Worm (Caenorhabditis elegans) whole organism, L4 larva: ENCODE data around the gene clic-1.

Experiments used
- F26F4.8 ChIP-seq: fragments of 200-800 bp; sonication (Bioruptor generic); conservative IDR thresholded peaks from 2 replicates; pipeline ENCODE4 v1.3.6; 2022; ENCODE audit warnings: missing genetic modification characterization, missing compliant biosample characterization
- T20F7.1 ChIP-seq: fragments of 200-800 bp; sonication (Bioruptor generic); optimal IDR thresholded peaks from 2 replicates; lab custom pipeline; 2018; ENCODE audit warnings: mild to moderate bottlenecking, missing genetic modification characterization, missing compliant biosample characterization
- T26A8.4 ChIP-seq: fragments of 200-800 bp; sonication (Bioruptor generic); IDR thresholded peaks from 2 replicates; pipeline ENCODE4 v1.3.6; 2022; ENCODE audit warnings: missing genetic modification characterization, missing compliant biosample characterization
- Y75B8A.6 ChIP-seq: fragments of 200-800 bp; sonication (Bioruptor generic); IDR thresholded peaks from 2 replicates; pipeline ENCODE4 v1.3.6; 2022; ENCODE audit warnings: missing genetic modification reagents, missing genetic modification characterization, missing compliant biosample characterization
- ZK337.2 ChIP-seq: fragments of 200-800 bp; sonication (Bioruptor generic); IDR thresholded peaks from 2 replicates; pipeline ENCODE4 v1.3.6; 2022; ENCODE audit warnings: missing genetic modification reagents, missing genetic modification characterization, missing compliant biosample characterization
- ZK546.5 ChIP-seq, 2 experiments: sonication (generic microtip); optimal IDR thresholded peaks; 2 replicates each; lab custom pipeline; 2017; ENCODE audit warnings: missing biosample characterization in 2 of 2, missing genetic modification characterization in 2 of 2
- aha-1 ChIP-seq: fragments of 150-350 bp; peaks from one replicate; lab custom pipeline; 2014; ENCODE audit warnings: missing biosample characterization, missing genetic modification characterization
- aly-2 ChIP-seq: sonication (generic microtip); optimal IDR thresholded peaks from 2 replicates; lab custom pipeline; 2018; ENCODE audit warnings: missing biosample characterization, missing genetic modification characterization
- arid-1 ChIP-seq: fragments of 200-800 bp; sonication (Bioruptor generic); conservative IDR thresholded peaks from 2 replicates; pipeline ENCODE4 v1.3.6; 2022; ENCODE audit warnings: missing genetic modification reagents, missing genetic modification characterization, missing compliant biosample characterization
- ceh-82 ChIP-seq: sonication (generic microtip); optimal IDR thresholded peaks from 2 replicates; lab custom pipeline; 2017; ENCODE audit warnings: missing biosample characterization, missing genetic modification characterization
- ces-1 ChIP-seq: fragments of 150-350 bp; sonication (generic microtip); optimal IDR thresholded peaks from 4 replicates; lab custom pipeline; 2014; ENCODE audit warnings: missing biosample characterization, missing genetic modification reagents, missing genetic modification characterization
- cey-2 ChIP-seq: sonication (generic microtip); optimal IDR thresholded peaks from 3 replicates; lab custom pipeline; 2017; ENCODE audit warnings: missing genetic modification characterization, mild to moderate bottlenecking, missing compliant biosample characterization, antibody characterized with exemption, borderline replicate concordance; ENCODE audit not compliant: insufficient read depth
- ctbp-1 ChIP-seq: fragments of 200-800 bp; sonication (Bioruptor generic); IDR thresholded peaks from 2 replicates; pipeline ENCODE4 v1.3.6; 2022; ENCODE audit warnings: missing genetic modification reagents, missing genetic modification characterization, missing compliant biosample characterization
- egl-27 ChIP-seq: sonication (generic microtip); optimal IDR thresholded peaks from 3 replicates; lab custom pipeline; 2017; ENCODE audit warnings: missing biosample characterization, missing genetic modification reagents, missing genetic modification characterization
- egl-43 ChIP-seq: fragments of 200-800 bp; sonication (Bioruptor generic); IDR thresholded peaks from 2 replicates; pipeline ENCODE4 v1.3.6; 2022; ENCODE audit warnings: missing genetic modification reagents, missing genetic modification characterization, missing compliant biosample characterization
- hlh-30 ChIP-seq: sonication (generic microtip); optimal IDR thresholded peaks from 2 replicates; lab custom pipeline; 2017; ENCODE audit warnings: antibody characterized with exemption, mild to moderate bottlenecking, missing genetic modification characterization, missing compliant biosample characterization; ENCODE audit not compliant: insufficient read depth
- hmg-1.1 ChIP-seq: fragments of 200-800 bp; sonication (Bioruptor generic); IDR thresholded peaks from 2 replicates; pipeline ENCODE4 v1.3.6; 2022; ENCODE audit warnings: missing genetic modification reagents, missing genetic modification characterization, missing compliant biosample characterization
- lim-7 ChIP-seq: fragments of 200-800 bp; sonication (Bioruptor generic); IDR thresholded peaks from 2 replicates; pipeline ENCODE4 v1.3.6; 2022; ENCODE audit warnings: missing genetic modification characterization, missing compliant biosample characterization
- lsy-2 ChIP-seq, 2 experiments: fragments of 150-350 bp in 1 of 2; sonication (generic microtip) in 1 of 2; optimal IDR thresholded peaks; 2 replicates each; lab custom pipeline; 2014 to 2017; ENCODE audit warnings: missing biosample characterization in 2 of 2, missing genetic modification characterization in 2 of 2
- madf-9 ChIP-seq: fragments of 200-800 bp; sonication (Bioruptor generic); conservative IDR thresholded peaks from 2 replicates; pipeline ENCODE4 v1.3.6; 2022; ENCODE audit warnings: missing genetic modification reagents, missing genetic modification characterization, missing compliant biosample characterization
- mdt-29 ChIP-seq: fragments of 200-800 bp; sonication (Bioruptor generic); IDR thresholded peaks from 2 replicates; pipeline ENCODE4 v1.3.6; 2022; ENCODE audit warnings: missing genetic modification reagents, missing genetic modification characterization, missing compliant biosample characterization
- mep-1 ChIP-seq: fragments of 150-350 bp; sonication (generic microtip); optimal IDR thresholded peaks from 3 replicates; lab custom pipeline; 2014; ENCODE audit warnings: missing biosample characterization, missing genetic modification characterization
- nhr-111 ChIP-seq: fragments of 200-800 bp; sonication (Bioruptor generic); optimal IDR thresholded peaks from 2 replicates; lab custom pipeline; 2018; ENCODE audit warnings: mild to moderate bottlenecking, missing genetic modification characterization, missing compliant biosample characterization
- nhr-76 ChIP-seq: fragments of 150-350 bp; optimal IDR thresholded peaks from 2 replicates; lab custom pipeline; 2014; ENCODE audit warnings: missing biosample characterization, missing genetic modification characterization
- php-3 ChIP-seq: fragments of 200-800 bp; sonication (Bioruptor generic); IDR thresholded peaks from 2 replicates; pipeline ENCODE4 v1.3.6; 2022; ENCODE audit warnings: missing genetic modification reagents, missing genetic modification characterization, missing compliant biosample characterization
- pqm-1 ChIP-seq: sonication (generic microtip); optimal IDR thresholded peaks from 2 replicates; lab custom pipeline; 2017; ENCODE audit warnings: missing biosample characterization, missing genetic modification characterization
- rbr-2 ChIP-seq: sonication (generic microtip); optimal IDR thresholded peaks from 2 replicates; lab custom pipeline; 2016; ENCODE audit warnings: missing genotype, missing genetic modification characterization, missing compliant biosample characterization
- skn-1 ChIP-seq: fragments of 150-350 bp; optimal IDR thresholded peaks from 2 replicates; lab custom pipeline; 2014; ENCODE audit warnings: missing biosample characterization, missing genetic modification characterization
- snpc-1.2 ChIP-seq: fragments of 200-800 bp; sonication (Bioruptor generic); IDR thresholded peaks from 2 replicates; pipeline ENCODE4 v1.3.6; 2022; ENCODE audit warnings: missing genetic modification reagents, missing genetic modification characterization, missing compliant biosample characterization
- snpc-4 ChIP-seq: fragments of 150-350 bp; optimal IDR thresholded peaks from 2 replicates; lab custom pipeline; 2014; ENCODE audit warnings: missing biosample characterization, missing genetic modification characterization
- tag-97 ChIP-seq: fragments of 200-800 bp; sonication (Bioruptor generic); IDR thresholded peaks from 2 replicates; pipeline ENCODE4 v1.3.6; 2022; ENCODE audit warnings: missing genetic modification characterization, missing compliant biosample characterization
- tra-1 ChIP-seq: fragments of 200-800 bp; sonication (Bioruptor generic); IDR thresholded peaks from 2 replicates; pipeline ENCODE4 v1.3.6; 2022; ENCODE audit warnings: missing genetic modification reagents, missing genetic modification characterization, missing compliant biosample characterization
- unc-130 ChIP-seq: sonication (generic microtip); optimal IDR thresholded peaks from 2 replicates; lab custom pipeline; 2016; ENCODE audit warnings: missing genetic modification reagents, missing genetic modification characterization, missing compliant biosample characterization
- unc-39 ChIP-seq: sonication (generic microtip); optimal IDR thresholded peaks from 2 replicates; lab custom pipeline; 2017; ENCODE audit warnings: missing biosample characterization, missing genetic modification characterization
- unc-62 ChIP-seq, 3 experiments: fragments of 150-350 bp in 1 of 3; sonication (generic microtip); optimal IDR thresholded peaks in 2 of 3; peaks in 1 of 3; 1 replicate in 1 of 3; 2 replicates in 2 of 3; lab custom pipeline; 2014 to 2017; ENCODE audit warnings: missing biosample characterization in 3 of 3, missing genetic modification characterization in 3 of 3, missing genetic modification reagents in 3 of 3, missing genotype in 1 of 3
- vab-7 ChIP-seq: fragments of 200-800 bp; sonication (Bioruptor generic); IDR thresholded peaks from 2 replicates; pipeline ENCODE4 v1.3.6; 2022; ENCODE audit warnings: missing genetic modification reagents, missing genetic modification characterization, missing compliant biosample characterization
- zip-2 ChIP-seq: fragments of 150-350 bp; optimal IDR thresholded peaks from 2 replicates; lab custom pipeline; 2014; ENCODE audit warnings: missing biosample characterization, missing genetic modification characterization
- ztf-7 ChIP-seq: fragments of 150-350 bp; optimal IDR thresholded peaks from 2 replicates; lab custom pipeline; 2014; ENCODE audit warnings: missing biosample characterization, missing genetic modification characterization

clic-1 gene

DNA sequence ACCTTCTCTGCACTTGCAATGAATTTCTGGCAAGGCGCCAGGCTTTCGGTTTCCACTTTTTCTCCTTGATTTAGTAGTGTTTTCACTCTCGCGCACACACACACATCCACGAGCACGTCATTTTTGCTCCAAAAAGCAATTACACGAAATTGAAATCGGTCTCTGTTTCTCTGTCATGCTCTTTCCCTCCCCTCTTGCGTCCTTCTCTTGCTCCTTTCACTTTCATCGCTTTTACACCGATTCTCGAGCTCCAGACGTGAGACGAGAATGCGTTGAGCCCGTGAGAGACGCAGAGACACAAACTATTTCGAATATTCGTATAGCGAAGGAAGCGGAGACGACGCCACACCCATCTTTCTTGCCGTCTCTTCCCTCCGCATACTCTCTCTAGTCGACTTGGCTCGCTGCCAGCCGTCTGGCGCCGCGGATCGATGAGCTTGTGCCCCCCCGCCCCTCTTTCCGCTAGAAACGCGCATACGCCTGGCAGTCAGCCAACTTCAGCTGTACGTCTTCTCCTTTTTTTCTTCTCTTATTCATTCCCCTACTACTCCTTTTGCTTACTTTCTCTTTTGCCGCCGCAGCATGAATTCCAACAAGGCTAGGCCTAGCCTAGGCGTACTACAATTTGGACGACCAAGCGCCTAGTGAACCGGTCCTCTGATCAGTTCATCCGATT is 6.6 kb downstream of the clic-1 start (continued):
- peak; percentile 57 for TF ChIP-seq mep-1
- no peak for TF ChIP-seq zip-2 (tag; lab: Kevin White, UChicago)
- TF ChIP-seq tag-97 (GFP tag; lab: Robert Waterston, UW): no peak
- TF ChIP-seq aha-1 (tag; lab: Kevin White, UChicago): peak; percentile 99
- no peak for TF ChIP-seq snpc-4 (tag; lab: Kevin White, UChicago)
- no peak for TF ChIP-seq Y75B8A.6 (GFP tag; lab: Robert Waterston, UW)
- TF ChIP-seq ztf-7 (tag; lab: Kevin White, UChicago): no peak
- no peak for TF ChIP-seq unc-39 (tag; lab: Kevin White, UChicago)
- TF ChIP-seq T20F7.1: no peak
- TF ChIP-seq ZK337.2 (GFP tag; lab: Robert Waterston, UW): no peak
- peak; percentile 96 for TF ChIP-seq ctbp-1 (GFP tag; lab: Robert Waterston, UW)
- TF ChIP-seq hmg-1.1: peak; percentile 84
- no peak for TF ChIP-seq pqm-1
- peak; percentile 77 for TF ChIP-seq hlh-30 (tag; lab: Kevin White, UChicago)

DNA sequence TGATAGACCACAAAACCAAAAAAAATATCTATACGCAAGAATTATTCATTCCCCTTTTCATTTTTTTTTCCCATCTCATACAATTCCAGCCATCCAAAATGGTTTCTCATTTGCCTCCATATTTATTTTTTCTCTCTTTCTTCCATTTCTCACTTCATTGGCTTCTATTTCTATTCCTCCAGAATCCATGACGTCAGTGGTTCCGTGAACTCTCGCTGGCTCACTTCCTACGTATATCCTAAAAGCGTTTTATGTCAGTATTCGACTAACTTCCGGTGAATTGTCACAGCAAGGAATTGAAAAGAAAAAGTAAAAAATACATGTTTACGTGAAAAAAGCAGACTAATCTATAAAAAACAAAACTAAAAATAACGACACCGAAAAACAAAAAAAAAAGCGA is 7.8 kb downstream of the clic-1 start:
- TF ChIP-seq nhr-111 (GFP tag; lab: Kevin White, UChicago) (no peak), skn-1 (no peak), unc-62 (GFP tag; optimal IDR thresholded peaks at IDR 0.05 in 1 of 2; lab: Kevin White, UChicago) (peak in 1 of 2 experiments; percentile 85), unc-62 (tag; optimal IDR thresholded peaks at IDR 0.05; lab: Kevin White, UChicago) (no peak), tag-97 (GFP tag; lab: Robert Waterston, UW) (no peak), ZK546.5 (tag; optimal IDR thresholded peaks at IDR 0.05; lab: Kevin White, UChicago) (no peak), mdt-29 (GFP tag; lab: Robert Waterston, UW) (no peak), F26F4.8 (GFP tag; lab: Robert Waterston, UW) (no peak), php-3 (no peak), ceh-82 (tag; lab: Kevin White, UChicago) (no peak), rbr-2 (tag; lab: Kevin White, UChicago) (peak; percentile 0), T26A8.4 (no peak), cey-2 (tag; lab: Kevin White, UChicago) (no peak)

DNA sequence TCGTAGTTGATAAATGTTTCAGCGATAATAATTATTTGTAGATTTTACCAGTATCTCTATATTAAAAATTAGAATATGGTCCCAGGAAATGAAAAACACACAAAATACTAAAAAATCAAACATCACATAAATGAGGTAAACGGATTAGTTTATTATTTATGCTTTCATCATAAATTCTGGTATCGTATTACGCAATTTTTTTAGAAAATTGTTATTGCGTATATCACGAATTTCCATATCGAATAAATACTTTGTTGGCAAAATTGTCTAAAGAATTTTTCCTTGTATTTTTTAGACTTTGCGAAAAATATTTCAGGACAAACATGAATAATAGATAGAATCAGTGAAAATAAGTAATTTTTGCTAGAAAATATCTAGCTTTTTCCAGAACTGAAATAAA is 8.5 kb downstream of the clic-1 start:
- TF ChIP-seq egl-27 (tag; lab: Kevin White, UChicago): no peak
- peak; percentile 80 for TF ChIP-seq aha-1 (tag; lab: Kevin White, UChicago)
- TF ChIP-seq egl-43: no peak
- no peak for TF ChIP-seq arid-1 (GFP tag; lab: Robert Waterston, UW)
- TF ChIP-seq ces-1 (GFP tag; lab: Kevin White, UChicago): no peak
- no peak for TF ChIP-seq snpc-1.2

DNA sequence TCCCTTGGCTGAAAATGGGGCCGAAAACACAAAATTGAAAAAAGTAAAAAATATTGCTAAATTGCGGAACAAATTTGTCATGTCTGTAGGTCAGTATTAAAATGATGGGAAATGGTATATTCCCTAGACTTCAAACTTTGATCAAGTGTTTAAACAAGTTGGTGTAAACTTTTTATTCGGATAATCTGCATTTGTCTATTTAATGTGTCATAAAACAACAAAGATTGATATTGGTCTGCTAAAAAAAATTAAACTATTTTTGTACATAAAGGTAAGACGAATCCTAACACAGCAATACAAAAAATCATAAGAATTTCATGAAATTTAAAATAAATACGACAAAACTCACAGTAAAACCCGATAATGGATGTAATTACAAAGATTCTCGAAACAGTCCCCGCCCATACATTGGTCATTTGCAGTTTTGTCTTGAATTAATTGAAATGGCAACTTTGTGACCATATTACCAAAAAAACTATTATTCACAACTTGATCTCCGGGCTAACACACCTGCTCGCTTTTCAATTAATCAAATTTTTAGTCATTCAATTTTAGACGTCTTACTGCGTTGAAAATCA is 10.7 kb downstream of the clic-1 start, which contains the start of the genes ZK105.6 and ZK105.8:
Gene ZK105.6 (minus strand): TSS at position 101 of the 578 bp plus-strand sequence.
Gene ZK105.8 (plus strand): TSS at position 528 of the 578 bp plus-strand sequence.
- TF ChIP-seq snpc-1.2: no peak
- no peak for TF ChIP-seq vab-7 (GFP tag; lab: Robert Waterston, UW)
- TF ChIP-seq snpc-4 (tag; lab: Kevin White, UChicago): no peak
- TF ChIP-seq zip-2 (tag; lab: Kevin White, UChicago): no peak
- TF ChIP-seq tra-1 (GFP tag; lab: Robert Waterston, UW): no peak
- TF ChIP-seq nhr-76 (tag; lab: Kevin White, UChicago): no peak
- no peak for TF ChIP-seq unc-62 (GFP tag; optimal IDR thresholded peaks at IDR 0.05 in 1 of 2; lab: Kevin White, UChicago)
- no peak for TF ChIP-seq unc-62 (tag; optimal IDR thresholded peaks at IDR 0.05; lab: Kevin White, UChicago)
- TF ChIP-seq ZK546.5 (tag; optimal IDR thresholded peaks at IDR 0.05; lab: Kevin White, UChicago): no peak
- TF ChIP-seq aha-1 (tag; lab: Kevin White, UChicago): no peak
- TF ChIP-seq madf-9 (GFP tag; lab: Robert Waterston, UW): no peak
- TF ChIP-seq lim-7 (GFP tag; lab: Robert Waterston, UW): no peak
- TF ChIP-seq lsy-2 (tag; optimal IDR thresholded peaks at IDR 0.05; lab: Kevin White, UChicago): no peak
- no peak for TF ChIP-seq aly-2
- TF ChIP-seq unc-130: no peak
